Worm (Caenorhabditis elegans) whole organism, L1 larva: ENCODE results near the gene idpp-7.

Source experiments
- C04F5.9 ChIP-seq: sonication (generic microtip); optimal IDR thresholded peaks from 2 replicates; lab custom pipeline; 2016; ENCODE audit warnings: missing genetic modification characterization, missing compliant biosample characterization
- aha-1 ChIP-seq: fragments of 150-350 bp; optimal IDR thresholded peaks from 2 replicates; lab custom pipeline; 2014; ENCODE audit warnings: missing biosample characterization, missing genetic modification characterization
- ama-1 ChIP-seq: fragments of 150-350 bp; optimal IDR thresholded peaks from 2 replicates; lab custom pipeline; 2014
- ceh-63 ChIP-seq: fragments of 200-800 bp; sonication (Bioruptor generic); optimal IDR thresholded peaks from 2 replicates; lab custom pipeline; 2018; ENCODE audit warnings: mild to moderate bottlenecking, missing genetic modification characterization, missing compliant biosample characterization
- ceh-82 ChIP-seq, 3 experiments: fragments of 150-350 bp in 1 of 3; sonication (generic microtip) in 2 of 3; optimal IDR thresholded peaks; 2 replicates each; lab custom pipeline; 2014 to 2017; ENCODE audit warnings: missing biosample characterization in 3 of 3, missing genetic modification characterization in 3 of 3
- dpl-1 ChIP-seq, 3 experiments: fragments of 150-350 bp in 2 of 3; sonication (generic microtip) in 1 of 3; optimal IDR thresholded peaks; 2 replicates each; lab custom pipeline; 2014 to 2017; ENCODE audit warnings: missing biosample characterization in 3 of 3, missing genetic modification characterization in 3 of 3, missing genetic modification reagents in 3 of 3
- efl-1 ChIP-seq, 4 experiments: fragments of 150-350 bp; optimal IDR thresholded peaks in 3 of 4; peaks in 1 of 4; 1 replicate in 1 of 4; 2 replicates in 3 of 4; lab custom pipeline; 2014; ENCODE audit warnings: missing biosample characterization in 2 of 4, missing genetic modification characterization in 2 of 4, missing genetic modification reagents in 2 of 4
- egl-13 ChIP-seq: sonication (generic microtip); optimal IDR thresholded peaks from 2 replicates; lab custom pipeline; 2016; ENCODE audit warnings: missing genotype, missing genetic modification reagents, missing genetic modification characterization, missing compliant biosample characterization
- elt-3 ChIP-seq, 6 experiments: fragments of 150-350 bp in 1 of 6; sonication (generic microtip); optimal IDR thresholded peaks; 2 replicates each; lab custom pipeline; 2017 to 2018; ENCODE audit warnings: missing biosample characterization in 6 of 6, missing genetic modification characterization in 6 of 6, inconsistent platforms in 1 of 6
- fkh-10 ChIP-seq: sonication (generic microtip); optimal IDR thresholded peaks from 2 replicates; lab custom pipeline; 2017; ENCODE audit warnings: missing biosample characterization, missing genetic modification reagents, missing genetic modification characterization
- fkh-4 ChIP-seq: sonication (generic microtip); optimal IDR thresholded peaks from 2 replicates; lab custom pipeline; 2016; ENCODE audit warnings: missing compliant biosample characterization, missing genetic modification characterization, borderline replicate concordance
- fkh-8 ChIP-seq: sonication (generic microtip); optimal IDR thresholded peaks from 2 replicates; lab custom pipeline; 2016; ENCODE audit warnings: mild to moderate bottlenecking, missing genetic modification characterization, missing compliant biosample characterization
- hpl-2 ChIP-seq: fragments of 150-350 bp; optimal IDR thresholded peaks from 2 replicates; lab custom pipeline; 2014; ENCODE audit warnings: missing biosample characterization, missing genetic modification reagents, missing genetic modification characterization
- isw-1 ChIP-seq: fragments of 200-800 bp; sonication (Bioruptor generic); IDR thresholded peaks from 2 replicates; pipeline ENCODE4 v1.3.6; 2022; ENCODE audit warnings: missing genetic modification characterization, missing compliant biosample characterization
- lin-14 ChIP-seq: fragments of 200-800 bp; sonication (Bioruptor generic); optimal IDR thresholded peaks from 2 replicates; lab custom pipeline; 2018; ENCODE audit warnings: mild to moderate bottlenecking, missing genetic modification characterization, moderate library complexity, missing compliant biosample characterization
- lin-35 ChIP-seq, 2 experiments: fragments of 150-350 bp; optimal IDR thresholded peaks; 2 replicates each; lab custom pipeline; 2014; ENCODE audit warnings: missing biosample characterization in 2 of 2, missing genetic modification characterization in 2 of 2, missing genetic modification reagents in 2 of 2
- lsy-2 ChIP-seq, 2 experiments: fragments of 150-350 bp; optimal IDR thresholded peaks; 2 replicates each; lab custom pipeline; 2014; ENCODE audit warnings: missing biosample characterization in 2 of 2, missing genetic modification characterization in 2 of 2
- nhr-19 ChIP-seq: fragments of 200-800 bp; sonication (Bioruptor generic); conservative IDR thresholded peaks from 2 replicates; pipeline ENCODE4 v1.3.6; 2022; ENCODE audit warnings: missing genetic modification characterization, missing compliant biosample characterization
- nhr-237 ChIP-seq: fragments of 150-350 bp; optimal IDR thresholded peaks from 2 replicates; lab custom pipeline; 2014; ENCODE audit warnings: missing biosample characterization, missing genetic modification characterization
- nhr-76 ChIP-seq: sonication (generic microtip); optimal IDR thresholded peaks from 2 replicates; lab custom pipeline; 2017; ENCODE audit warnings: missing biosample characterization, missing genetic modification characterization
- nhr-77 ChIP-seq: fragments of 150-350 bp; optimal IDR thresholded peaks from 2 replicates; lab custom pipeline; 2014; ENCODE audit warnings: missing biosample characterization, missing genetic modification characterization
- nhr-84 ChIP-seq: sonication (generic microtip); optimal IDR thresholded peaks from 2 replicates; lab custom pipeline; 2017; ENCODE audit warnings: missing biosample characterization, missing genetic modification characterization
- nhr-85 ChIP-seq: sonication (generic microtip); peaks from one replicate; lab custom pipeline; 2016; ENCODE audit warnings: missing genetic modification characterization, inconsistent platforms, missing compliant biosample characterization
- nhr-90 ChIP-seq: sonication (generic microtip); optimal IDR thresholded peaks from 2 replicates; lab custom pipeline; 2016; ENCODE audit warnings: mild to moderate bottlenecking, missing genetic modification characterization, missing compliant biosample characterization; ENCODE audit not compliant: poor library complexity
- pqm-1 ChIP-seq: sonication (generic microtip); optimal IDR thresholded peaks from 3 replicates; lab custom pipeline; 2017; ENCODE audit warnings: missing biosample characterization, missing genetic modification characterization
- rnt-1 ChIP-seq: sonication (generic microtip); optimal IDR thresholded peaks from 2 replicates; lab custom pipeline; 2016; ENCODE audit warnings: mild to moderate bottlenecking, missing genetic modification characterization, moderate library complexity, missing compliant biosample characterization
- snpc-4 ChIP-seq: fragments of 150-350 bp; optimal IDR thresholded peaks from 2 replicates; lab custom pipeline; 2014; ENCODE audit warnings: missing biosample characterization, missing genetic modification characterization
- swsn-7 ChIP-seq: sonication (generic microtip); optimal IDR thresholded peaks from 2 replicates; lab custom pipeline; 2016; ENCODE audit warnings: missing genetic modification characterization, missing compliant biosample characterization
- tbx-2 ChIP-seq: sonication (generic microtip); optimal IDR thresholded peaks from 2 replicates; lab custom pipeline; 2016; ENCODE audit warnings: missing genetic modification characterization, missing compliant biosample characterization
- unc-62 ChIP-seq: fragments of 150-350 bp; optimal IDR thresholded peaks from 2 replicates; lab custom pipeline; 2014; ENCODE audit warnings: missing biosample characterization, missing genetic modification reagents, missing genetic modification characterization
- unc-86 ChIP-seq: sonication (generic microtip); optimal IDR thresholded peaks from 2 replicates; lab custom pipeline; 2016; ENCODE audit warnings: missing genetic modification characterization, missing compliant biosample characterization
- vab-15 ChIP-seq: sonication (generic microtip); optimal IDR thresholded peaks from 2 replicates; lab custom pipeline; 2017; ENCODE audit warnings: missing genotype, mild to moderate bottlenecking, missing genetic modification characterization, missing compliant biosample characterization
- zip-4 ChIP-seq: fragments of 200-800 bp; sonication (Bioruptor generic); optimal IDR thresholded peaks from 2 replicates; lab custom pipeline; 2018; ENCODE audit warnings: mild to moderate bottlenecking, missing genetic modification characterization, moderate library complexity, missing compliant biosample characterization

idpp-7 gene

DNA sequence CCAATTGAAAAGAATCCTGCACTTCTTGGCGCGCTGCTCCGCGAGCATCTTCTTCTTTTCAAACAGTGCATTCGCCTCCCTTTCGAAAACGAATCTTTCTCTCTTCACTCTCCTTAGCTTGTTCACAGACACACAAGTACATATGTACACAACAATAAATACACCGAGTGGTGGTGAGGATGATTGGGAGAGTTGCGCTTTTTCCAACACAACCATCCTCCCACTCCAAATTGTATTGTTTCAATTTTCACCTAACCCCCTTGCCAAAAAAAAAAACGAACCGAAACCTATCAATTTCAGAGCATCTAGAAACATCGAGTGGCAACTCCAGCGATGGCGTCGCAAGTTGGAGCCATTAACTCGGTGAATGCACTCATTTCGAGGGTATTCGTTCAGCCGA is 26.5 kb downstream of the idpp-7 start, which contains the start of gene inx-6:
inx-6 (plus strand) TSS at position 301 of the 400 bp plus-strand sequence.
- TF ChIP-seq elt-3 (tag; optimal IDR thresholded peaks at IDR 0.05; lab: Kevin White, UChicago) (no peak), nhr-84 (tag; lab: Kevin White, UChicago) (no peak), hpl-2 (GFP tag; lab: Kevin White, UChicago) (no peak), isw-1 (GFP tag; lab: Robert Waterston, UW) (no peak), efl-1 (optimal IDR thresholded peaks at IDR 0.05; lab: Kevin White, UChicago) (no peak), efl-1 (GFP tag; optimal IDR thresholded peaks at IDR 0.05 in 1 of 2; lab: Kevin White, UChicago) (peak in 1 of 2 experiments; percentile 2)

DNA sequence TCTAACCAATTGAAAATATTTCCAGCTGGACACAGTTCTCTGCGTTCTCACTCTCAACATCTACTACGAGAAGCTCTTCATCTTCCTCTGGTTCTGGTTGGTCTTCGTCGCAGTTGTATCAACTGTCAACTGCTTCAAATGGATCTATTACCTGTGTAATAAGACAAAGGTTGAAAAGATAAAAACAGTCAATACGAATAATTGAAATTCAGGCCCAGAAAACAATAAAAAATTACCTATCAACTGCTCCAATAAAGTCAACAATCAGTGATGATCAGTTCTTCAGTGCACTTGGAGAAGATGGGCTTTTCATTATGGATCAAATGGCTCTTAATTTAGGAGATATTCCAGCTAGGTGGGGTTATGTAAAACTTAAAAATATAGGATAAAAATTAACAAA is 29.0 kb downstream of the idpp-7 start:
- TF ChIP-seq ceh-63 (GFP tag; lab: Kevin White, UChicago) (no peak), rnt-1 (tag; lab: Kevin White, UChicago) (no peak), zip-4 (no peak), swsn-7 (tag; lab: Kevin White, UChicago) (no peak), unc-86 (tag; lab: Kevin White, UChicago) (no peak), nhr-19 (GFP tag; lab: Robert Waterston, UW) (no peak), snpc-4 (tag; lab: Kevin White, UChicago) (no peak), fkh-4 (tag; lab: Kevin White, UChicago) (no peak), nhr-237 (no peak), ama-1 (lab: Kevin White, UChicago) (no peak), aha-1 (tag; lab: Kevin White, UChicago) (no peak), vab-15 (tag; lab: Kevin White, UChicago) (no peak)

DNA sequence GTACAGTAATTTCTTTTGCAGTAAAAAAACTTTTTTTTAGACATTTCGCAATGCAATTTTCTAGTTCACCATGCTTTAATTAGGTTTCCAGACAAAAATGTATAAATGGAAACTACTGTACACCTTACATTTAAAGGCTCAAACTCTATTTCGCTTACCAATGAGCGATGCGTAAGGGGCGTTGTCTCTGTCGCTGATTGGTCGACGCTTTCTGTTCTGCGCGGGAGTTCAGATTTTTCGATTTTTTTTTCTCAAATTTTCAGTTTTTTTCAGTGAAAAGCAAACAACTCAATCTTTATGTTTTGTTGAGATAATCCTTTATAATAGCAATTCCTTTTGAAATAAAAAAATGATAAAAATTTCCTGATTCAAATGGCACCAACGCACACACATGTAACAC is 34.4 kb downstream of the idpp-7 start:
- TF ChIP-seq egl-13 (tag; lab: Kevin White, UChicago) (no peak), lin-35 (GFP tag; optimal IDR thresholded peaks at IDR 0.05; lab: Kevin White, UChicago) (no peak), ceh-82 (tag; optimal IDR thresholded peaks at IDR 0.05; lab: Kevin White, UChicago) (no peak), C04F5.9 (tag; lab: Kevin White, UChicago) (no peak), dpl-1 (GFP tag; optimal IDR thresholded peaks at IDR 0.05; lab: Kevin White, UChicago) (peak in 1 of 3 experiments; percentile 9), fkh-4 (tag; lab: Kevin White, UChicago) (no peak), tbx-2 (tag; lab: Kevin White, UChicago) (no peak)

DNA sequence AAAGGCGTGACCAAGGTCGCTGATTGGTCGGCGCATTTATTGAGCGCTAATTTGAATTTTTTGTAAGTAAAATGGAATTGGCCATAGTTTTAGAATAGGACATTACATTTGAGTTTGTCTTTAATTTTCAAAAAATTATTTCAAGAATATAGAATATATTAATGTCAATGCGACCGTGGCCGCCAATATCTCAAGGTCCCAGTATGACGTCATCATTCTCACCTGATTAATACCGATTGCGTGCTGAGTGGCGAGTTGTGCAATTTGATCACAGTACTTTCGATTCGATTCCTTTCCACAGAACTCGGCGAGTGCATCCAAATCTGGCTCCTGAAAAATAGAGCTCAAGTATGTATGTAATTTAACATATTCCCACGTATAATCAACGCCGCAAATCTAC is 35.9 kb downstream of the idpp-7 start:
- TF ChIP-seq efl-1 (optimal IDR thresholded peaks at IDR 0.05; lab: Kevin White, UChicago) (no peak), efl-1 (GFP tag; optimal IDR thresholded peaks at IDR 0.05 in 1 of 2; lab: Kevin White, UChicago) (peak in 1 of 2 experiments; percentile 75), nhr-77 (no peak)
- TF ChIP-seq, all 84 proteins: peak for 1

DNA sequence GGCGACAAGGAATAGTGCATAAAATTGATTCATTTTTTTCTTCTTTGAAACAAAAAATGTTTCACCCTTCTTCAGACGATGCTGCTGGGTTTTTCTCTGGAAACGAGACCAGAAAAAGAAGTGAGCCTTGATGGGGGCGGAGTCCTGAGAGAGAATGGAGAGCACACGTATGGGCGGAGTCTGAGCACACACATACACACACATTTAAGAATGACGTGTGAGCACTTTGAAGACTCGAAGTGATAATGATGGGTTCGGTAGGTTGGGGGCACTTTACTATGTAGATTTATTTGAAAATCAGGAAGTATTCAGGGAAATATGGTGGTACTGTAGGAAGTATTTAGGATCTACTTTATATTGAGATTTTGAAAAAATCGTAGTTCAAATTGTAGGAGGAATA is 37.7 kb downstream of the idpp-7 start, which contains the start of gene flp-9:
flp-9 (minus strand) TSS at position 101 of the 400 bp plus-strand sequence.
- TF ChIP-seq nhr-90 (tag; lab: Kevin White, UChicago) (no peak), pqm-1 (no peak), unc-62 (GFP tag; lab: Kevin White, UChicago) (no peak), zip-4 (no peak), nhr-85 (no peak)

DNA sequence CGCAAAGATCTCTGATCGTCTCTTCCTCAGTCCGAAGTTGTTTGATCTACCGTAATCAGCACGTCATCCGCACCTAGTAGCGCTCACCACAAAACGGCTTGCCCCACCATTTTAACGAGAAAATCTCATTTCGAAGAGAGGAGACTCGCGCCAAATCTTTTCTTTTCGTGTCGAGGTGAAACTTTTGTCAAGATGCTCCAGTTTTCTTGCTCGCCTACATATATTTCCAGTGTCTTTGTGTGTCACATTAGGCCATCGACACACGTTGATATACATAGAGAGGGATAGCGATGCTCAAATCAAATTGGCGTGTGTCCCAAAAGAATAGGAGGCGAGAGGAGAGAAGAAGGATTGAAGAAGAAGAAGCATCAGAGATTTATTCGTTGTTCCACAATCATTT is 43.0 kb downstream of the idpp-7 start:
- TF ChIP-seq nhr-76 (tag; lab: Kevin White, UChicago) (no peak), lsy-2 (tag; optimal IDR thresholded peaks at IDR 0.05; lab: Kevin White, UChicago) (peak in 1 of 2 experiments; percentile 16), efl-1 (optimal IDR thresholded peaks at IDR 0.05; lab: Kevin White, UChicago) (no peak), efl-1 (GFP tag; optimal IDR thresholded peaks at IDR 0.05 in 1 of 2; lab: Kevin White, UChicago) (no peak), lin-14 (GFP tag; lab: Kevin White, UChicago) (peak; percentile 78), fkh-10 (peak; percentile 87), fkh-8 (no peak)
